Worm (Caenorhabditis elegans) whole organism, young adult: ENCODE measurements around the gene F32D8.12.

ENCODE experiments used
- B0019.2 ChIP-seq: fragments of 200-800 bp; sonication (Bioruptor generic); conservative IDR thresholded peaks from 2 replicates; pipeline ENCODE4 v1.3.6; 2022; ENCODE audit warnings: missing genetic modification reagents, missing genetic modification characterization, missing compliant biosample characterization
- B0035.1 ChIP-seq: sonication (generic microtip); optimal IDR thresholded peaks from 2 replicates; lab custom pipeline; 2016; ENCODE audit warnings: missing genetic modification characterization, mild to moderate bottlenecking, missing compliant biosample characterization, missing genotype, missing genetic modification reagents
- B0261.1 ChIP-seq: sonication (generic microtip); optimal IDR thresholded peaks from 2 replicates; lab custom pipeline; 2016; ENCODE audit warnings: mild to moderate bottlenecking, missing genetic modification characterization, moderate library complexity, missing compliant biosample characterization
- C06A6.2 ChIP-seq: fragments of 200-800 bp; sonication (Bioruptor generic); conservative IDR thresholded peaks from 2 replicates; pipeline ENCODE4 v1.3.6; 2022; ENCODE audit warnings: missing genetic modification characterization, missing compliant biosample characterization
- F57C9.4 ChIP-seq: sonication (generic microtip); optimal IDR thresholded peaks from 2 replicates; lab custom pipeline; 2017; ENCODE audit warnings: mild to moderate bottlenecking, missing genetic modification characterization, missing compliant biosample characterization
- K11D2.4 ChIP-seq: fragments of 200-800 bp; sonication (Bioruptor generic); IDR thresholded peaks from 2 replicates; pipeline ENCODE4 v1.3.6; 2022; ENCODE audit warnings: missing genetic modification reagents, missing genetic modification characterization, missing compliant biosample characterization
- T26A5.8 ChIP-seq: sonication (generic microtip); optimal IDR thresholded peaks from 2 replicates; lab custom pipeline; 2016; ENCODE audit warnings: missing genetic modification characterization, missing compliant biosample characterization
- Y53G8AR.9 ChIP-seq: fragments of 200-800 bp; sonication (Bioruptor generic); conservative IDR thresholded peaks from 2 replicates; pipeline ENCODE4 v1.3.6; 2022; ENCODE audit warnings: missing genetic modification reagents, missing genetic modification characterization, missing compliant biosample characterization
- Y79H2A.3 ChIP-seq: fragments of 200-800 bp; sonication (Bioruptor generic); conservative IDR thresholded peaks from 2 replicates; pipeline ENCODE4 v1.3.6; 2022; ENCODE audit warnings: missing genetic modification reagents, missing genetic modification characterization, missing compliant biosample characterization
- ama-1 ChIP-seq, 3 experiments: fragments of 150-350 bp in 1 of 3; sonication (generic microtip) in 2 of 3; optimal IDR thresholded peaks; 2 replicates each; lab custom pipeline; 2014 to 2018; ENCODE audit warnings: missing biosample characterization in 2 of 3, missing genetic modification characterization in 2 of 3, missing genetic modification reagents in 2 of 3
- aptf-2 ChIP-seq: fragments of 200-800 bp; sonication (Bioruptor generic); conservative IDR thresholded peaks from 2 replicates; pipeline ENCODE4 v1.3.6; 2022; ENCODE audit warnings: missing genetic modification reagents, missing genetic modification characterization, missing compliant biosample characterization
- bed-1 ChIP-seq: fragments of 200-800 bp; sonication (Bioruptor generic); IDR thresholded peaks from 2 replicates; pipeline ENCODE4 v1.3.6; 2022; ENCODE audit warnings: missing genetic modification reagents, missing genetic modification characterization, missing compliant biosample characterization
- bed-2 ChIP-seq: fragments of 200-800 bp; sonication (Bioruptor generic); IDR thresholded peaks from 2 replicates; pipeline ENCODE4 v1.3.6; 2022; ENCODE audit warnings: missing genetic modification reagents, missing genetic modification characterization, missing compliant biosample characterization
- ccch-3 ChIP-seq: fragments of 200-800 bp; sonication (Bioruptor generic); optimal IDR thresholded peaks from 2 replicates; lab custom pipeline; 2018; ENCODE audit warnings: mild to moderate bottlenecking, missing genetic modification characterization, missing compliant biosample characterization
- cebp-1 ChIP-seq, 2 experiments: fragments of 200-800 bp in 1 of 2; sonication (Bioruptor generic) in 1 of 2; sonication (generic microtip) in 1 of 2; IDR thresholded peaks in 1 of 2; optimal IDR thresholded peaks in 1 of 2; 2 replicates each; pipeline versions ENCODE4 v1.3.6 to Lab custom; 2017 to 2022; ENCODE audit warnings: missing compliant biosample characterization in 2 of 2, missing genetic modification characterization in 2 of 2, mild to moderate bottlenecking in 1 of 2, missing genetic modification reagents in 1 of 2, moderate library complexity in 1 of 2
- ceh-27 ChIP-seq: fragments of 200-800 bp; sonication (Bioruptor generic); optimal IDR thresholded peaks from 2 replicates; lab custom pipeline; 2018; ENCODE audit warnings: mild to moderate bottlenecking, missing genetic modification characterization, moderate library complexity, missing compliant biosample characterization
- ceh-91 ChIP-seq: fragments of 200-800 bp; sonication (Bioruptor generic); IDR thresholded peaks from 2 replicates; pipeline ENCODE4 v1.3.6; 2022; ENCODE audit warnings: missing genetic modification reagents, missing genetic modification characterization, missing compliant biosample characterization
- die-1 ChIP-seq: sonication (generic microtip); optimal IDR thresholded peaks from 2 replicates; lab custom pipeline; 2016; ENCODE audit warnings: missing genotype, mild to moderate bottlenecking, missing genetic modification characterization, missing compliant biosample characterization
- dpff-1 ChIP-seq: sonication (generic microtip); optimal IDR thresholded peaks from 2 replicates; lab custom pipeline; 2017; ENCODE audit warnings: mild to moderate bottlenecking, missing genetic modification characterization, missing compliant biosample characterization
- dpl-1 ChIP-seq: fragments of 150-350 bp; optimal IDR thresholded peaks from 2 replicates; lab custom pipeline; 2014; ENCODE audit warnings: missing biosample characterization, missing genetic modification reagents, missing genetic modification characterization
- efl-1 ChIP-seq: fragments of 150-350 bp; optimal IDR thresholded peaks from 2 replicates; lab custom pipeline; 2014; ENCODE audit warnings: missing biosample characterization, missing genetic modification reagents, missing genetic modification characterization
- gei-17 ChIP-seq: fragments of 200-800 bp; sonication (Bioruptor generic); optimal IDR thresholded peaks from 2 replicates; lab custom pipeline; 2018; ENCODE audit warnings: mild to moderate bottlenecking, missing genetic modification characterization, missing compliant biosample characterization
- hlh-12 ChIP-seq: sonication (generic microtip); optimal IDR thresholded peaks from 2 replicates; lab custom pipeline; 2016; ENCODE audit warnings: missing genetic modification characterization, missing compliant biosample characterization
- hlh-26 ChIP-seq: fragments of 200-800 bp; sonication (Bioruptor generic); conservative IDR thresholded peaks from 2 replicates; pipeline ENCODE4 v1.3.6; 2022; ENCODE audit warnings: missing genetic modification reagents, missing genetic modification characterization, missing compliant biosample characterization
- hmg-1.2 ChIP-seq: fragments of 200-800 bp; sonication (Bioruptor generic); IDR thresholded peaks from 2 replicates; pipeline ENCODE4 v1.3.6; 2022; ENCODE audit warnings: missing genetic modification reagents, missing genetic modification characterization, missing compliant biosample characterization
- lin-35 ChIP-seq, 3 experiments: fragments of 150-350 bp in 2 of 3; sonication (generic microtip) in 1 of 3; optimal IDR thresholded peaks; 2 replicates each; lab custom pipeline; 2014 to 2018; ENCODE audit warnings: missing biosample characterization in 3 of 3, missing genetic modification characterization in 3 of 3, missing genetic modification reagents in 3 of 3
- lin-40 ChIP-seq: sonication (generic microtip); optimal IDR thresholded peaks from 2 replicates; lab custom pipeline; 2016; ENCODE audit warnings: missing genetic modification characterization, mild to moderate bottlenecking, missing compliant biosample characterization, missing genotype, missing genetic modification reagents
- lsy-27 ChIP-seq: sonication (generic microtip); optimal IDR thresholded peaks from 2 replicates; lab custom pipeline; 2017; ENCODE audit warnings: missing genetic modification characterization, mild to moderate bottlenecking, missing compliant biosample characterization, antibody characterized with exemption, missing genotype, borderline replicate concordance; ENCODE audit not compliant: insufficient read depth
- mcd-1 ChIP-seq: fragments of 200-800 bp; sonication (Bioruptor generic); IDR thresholded peaks from 2 replicates; pipeline ENCODE4 v1.3.6; 2022; ENCODE audit warnings: missing genetic modification reagents, missing genetic modification characterization, missing compliant biosample characterization
- nfyb-1 ChIP-seq: fragments of 200-800 bp; sonication (Bioruptor generic); IDR thresholded peaks from 2 replicates; pipeline ENCODE4 v1.3.6; 2022; ENCODE audit warnings: missing genetic modification reagents, missing genetic modification characterization, missing compliant biosample characterization
- nhr-179 ChIP-seq: sonication (generic microtip); optimal IDR thresholded peaks from 2 replicates; lab custom pipeline; 2016; ENCODE audit warnings: mild to moderate bottlenecking, missing genetic modification characterization, missing compliant biosample characterization
- nhr-80 ChIP-seq: sonication (generic microtip); optimal IDR thresholded peaks from 2 replicates; lab custom pipeline; 2016; ENCODE audit warnings: missing genetic modification characterization, missing compliant biosample characterization
- nhr-90 ChIP-seq: sonication (generic microtip); optimal IDR thresholded peaks from 2 replicates; lab custom pipeline; 2016; ENCODE audit warnings: missing genotype, mild to moderate bottlenecking, missing genetic modification characterization, missing compliant biosample characterization
- pbrm-1 ChIP-seq: fragments of 200-800 bp; sonication (Bioruptor generic); IDR thresholded peaks from 2 replicates; pipeline ENCODE4 v1.3.6; 2022; ENCODE audit warnings: missing genetic modification reagents, missing genetic modification characterization, missing compliant biosample characterization
- pha-4 ChIP-seq: fragments of 150-350 bp; sonication (generic microtip); optimal IDR thresholded peaks from 2 replicates; lab custom pipeline; 2014; ENCODE audit warnings: missing biosample characterization, missing genetic modification reagents, missing genetic modification characterization
- repo-1 ChIP-seq: sonication (generic microtip); optimal IDR thresholded peaks from 2 replicates; lab custom pipeline; 2017; ENCODE audit warnings: mild to moderate bottlenecking, missing genetic modification characterization, missing compliant biosample characterization
- snpc-1.3 ChIP-seq: sonication (generic microtip); optimal IDR thresholded peaks from 2 replicates; lab custom pipeline; 2017; ENCODE audit warnings: missing genetic modification characterization, mild to moderate bottlenecking, missing compliant biosample characterization, antibody characterized with exemption, moderate library complexity, missing genotype, missing genetic modification reagents; ENCODE audit not compliant: insufficient read depth
- snpc-3.4 ChIP-seq: sonication (generic microtip); optimal IDR thresholded peaks from 2 replicates; lab custom pipeline; 2017; ENCODE audit warnings: missing genetic modification characterization, mild to moderate bottlenecking, missing compliant biosample characterization, antibody characterized with exemption, moderate library complexity, missing genotype, missing genetic modification reagents
- somi-1 ChIP-seq: fragments of 200-800 bp; sonication (Bioruptor generic); optimal IDR thresholded peaks from 2 replicates; lab custom pipeline; 2018; ENCODE audit warnings: mild to moderate bottlenecking, missing genetic modification characterization, missing compliant biosample characterization
- tbp1 ChIP-seq: fragments of 200-800 bp; sonication (Bioruptor generic); optimal IDR thresholded peaks from 2 replicates; lab custom pipeline; 2018; ENCODE audit warnings: mild to moderate bottlenecking, missing genetic modification characterization, missing compliant biosample characterization
- tbx-9 ChIP-seq: sonication (generic microtip); optimal IDR thresholded peaks from 2 replicates; lab custom pipeline; 2016; ENCODE audit warnings: borderline replicate concordance, missing genetic modification characterization, inconsistent platforms, missing compliant biosample characterization
- ztf-22 ChIP-seq: fragments of 200-800 bp; sonication (Bioruptor generic); optimal IDR thresholded peaks from 2 replicates; lab custom pipeline; 2018; ENCODE audit warnings: mild to moderate bottlenecking, missing genetic modification characterization, moderate library complexity, missing compliant biosample characterization

Gene F32D8.12

DNA sequence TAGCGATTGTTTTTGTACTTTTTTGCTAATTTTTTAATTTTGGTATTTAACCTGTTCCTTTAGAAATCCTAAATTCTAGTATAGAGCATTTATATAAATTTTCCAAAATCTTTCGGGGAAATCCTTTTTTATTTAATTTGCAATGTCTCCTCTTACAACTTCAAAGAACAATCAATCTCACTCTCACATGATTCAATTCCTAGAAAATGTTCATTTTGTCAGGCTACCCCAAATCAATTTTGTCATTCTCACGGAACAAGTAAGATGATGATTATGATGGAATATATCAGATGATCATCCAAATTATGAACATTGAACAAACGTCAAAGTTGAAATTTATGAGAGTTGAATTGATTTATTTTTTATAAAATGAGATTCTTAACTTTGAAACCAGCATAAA, 46.5 kb upstream of the F32D8.12 start:
- no peak for TF ChIP-seq lsy-27 (tag; lab: Kevin White, UChicago)
- peak in 1 of 3 experiments; percentile 52 for TF ChIP-seq lin-35 (GFP tag; optimal IDR thresholded peaks at IDR 0.05; lab: Kevin White, UChicago)
- no peak for TF ChIP-seq gei-17 (GFP tag; lab: Kevin White, UChicago)
- no peak for TF ChIP-seq Y79H2A.3 (GFP tag; lab: Robert Waterston, UW)
- no peak for TF ChIP-seq hmg-1.2
- TF ChIP-seq tbx-9: no peak
- TF ChIP-seq die-1 (tag; lab: Kevin White, UChicago): no peak
- TF ChIP-seq dpff-1 (tag; lab: Kevin White, UChicago): no peak
- TF ChIP-seq T26A5.8: no peak
- no peak for TF ChIP-seq B0035.1 (tag; lab: Kevin White, UChicago)
- no peak for TF ChIP-seq Y53G8AR.9 (GFP tag; lab: Robert Waterston, UW)
- no peak for TF ChIP-seq snpc-3.4 (tag; lab: Kevin White, UChicago)
- no peak for TF ChIP-seq nhr-179 (tag; lab: Kevin White, UChicago)
- no peak for TF ChIP-seq ceh-91 (GFP tag; lab: Robert Waterston, UW)
- no peak for TF ChIP-seq ccch-3 (GFP tag; lab: Kevin White, UChicago)
- no peak for TF ChIP-seq ztf-22
- no peak for TF ChIP-seq aptf-2 (GFP tag; lab: Robert Waterston, UW)
- TF ChIP-seq mcd-1: 0 out of 2 replicates have a peak, but pooled peaks have one; percentile 21
- no peak for TF ChIP-seq bed-2
- no peak for TF ChIP-seq nhr-80
- TF ChIP-seq repo-1: peak; percentile 21
- TF ChIP-seq dpl-1 (GFP tag; lab: Kevin White, UChicago): no peak
- peak; percentile 80 for TF ChIP-seq nfyb-1 (GFP tag; lab: Robert Waterston, UW)
- no peak for TF ChIP-seq F57C9.4 (tag; lab: Kevin White, UChicago)
- TF ChIP-seq lin-40 (tag; lab: Kevin White, UChicago): peak; percentile 33
- no peak for TF ChIP-seq efl-1 (GFP tag; lab: Kevin White, UChicago)
- peak; percentile 33 for TF ChIP-seq C06A6.2
- TF ChIP-seq tbp1: peak; percentile 2
- peak; percentile 54; the same call in 1 of the 2 replicates for TF ChIP-seq cebp-1 (GFP tag; IDR thresholded peaks at IDR 0.05; lab: Robert Waterston, UW)
- peak; percentile 51 for TF ChIP-seq cebp-1 (tag; optimal IDR thresholded peaks at IDR 0.05; lab: Kevin White, UChicago)
- no peak for TF ChIP-seq hlh-12 (tag; lab: Kevin White, UChicago)
- no peak for TF ChIP-seq B0019.2 (GFP tag; lab: Robert Waterston, UW)
- TF ChIP-seq K11D2.4: no peak
- TF ChIP-seq ama-1 (optimal IDR thresholded peaks at IDR 0.05; lab: Kevin White, UChicago): peak; percentile 37
- peak in 1 of 2 experiments; percentile 10 for TF ChIP-seq ama-1 (GFP tag; optimal IDR thresholded peaks at IDR 0.05; lab: Kevin White, UChicago)
- no peak for TF ChIP-seq B0261.1 (tag; lab: Kevin White, UChicago)
- no peak for TF ChIP-seq pha-4 (tag; lab: Kevin White, UChicago)
- no peak for TF ChIP-seq pbrm-1
- TF ChIP-seq snpc-1.3 (tag; lab: Kevin White, UChicago): no peak
- TF ChIP-seq bed-1 (GFP tag; lab: Robert Waterston, UW): no peak
- peak; percentile 50 for TF ChIP-seq somi-1 (GFP tag; lab: Kevin White, UChicago)
- TF ChIP-seq hlh-26 (GFP tag; lab: Robert Waterston, UW): no peak
- TF ChIP-seq nhr-90 (tag; lab: Kevin White, UChicago): peak; percentile 4
- TF ChIP-seq ceh-27 (GFP tag; lab: Kevin White, UChicago): no peak
